Worm (Caenorhabditis elegans) whole organism, midembryonic: ENCODE results near the gene agxt-1.

ENCODE experiments used
- T22C8.4 ChIP-seq: fragments of 200-800 bp; sonication (Bioruptor generic); IDR thresholded peaks from 2 replicates; pipeline ENCODE4 v1.3.6; 2022; ENCODE audit warnings: missing genetic modification characterization, missing compliant biosample characterization
- flt-1 ChIP-seq: fragments of 200-800 bp; sonication (Bioruptor generic); IDR thresholded peaks from 2 replicates; pipeline ENCODE4 v1.3.6; 2022; ENCODE audit warnings: missing genetic modification characterization, missing compliant biosample characterization
- klf-2 ChIP-seq: fragments of 200-800 bp; sonication (Bioruptor generic); conservative IDR thresholded peaks from 2 replicates; pipeline ENCODE4 v1.3.6; 2022; ENCODE audit warnings: missing genetic modification reagents, missing genetic modification characterization, missing compliant biosample characterization
- med-1 ChIP-seq: sonication (generic microtip); optimal IDR thresholded peaks from 2 replicates; lab custom pipeline; 2017; ENCODE audit warnings: missing genetic modification characterization, mild to moderate bottlenecking, missing compliant biosample characterization, antibody characterized with exemption, missing genetic modification reagents; ENCODE audit not compliant: insufficient read depth
- ref-1 ChIP-seq: fragments of 200-800 bp; sonication (Bioruptor generic); conservative IDR thresholded peaks from 2 replicates; pipeline ENCODE4 v1.3.6; 2022; ENCODE audit warnings: missing genetic modification reagents, missing genetic modification characterization, missing compliant biosample characterization
- tab-1 ChIP-seq: fragments of 200-800 bp; sonication (Bioruptor generic); IDR thresholded peaks from 2 replicates; pipeline ENCODE4 v1.3.6; 2022; ENCODE audit warnings: missing genetic modification characterization, missing compliant biosample characterization
- ztf-23 ChIP-seq: fragments of 200-800 bp; sonication (Bioruptor generic); IDR thresholded peaks from 2 replicates; pipeline ENCODE4 v1.3.6; 2022; ENCODE audit warnings: missing genetic modification reagents, missing genetic modification characterization, missing compliant biosample characterization
- ztf-29 ChIP-seq: fragments of 200-800 bp; sonication (Bioruptor generic); IDR thresholded peaks from 2 replicates; pipeline ENCODE4 v1.3.6; 2022; ENCODE audit warnings: missing genetic modification reagents, missing genetic modification characterization, missing compliant biosample characterization

DNA sequence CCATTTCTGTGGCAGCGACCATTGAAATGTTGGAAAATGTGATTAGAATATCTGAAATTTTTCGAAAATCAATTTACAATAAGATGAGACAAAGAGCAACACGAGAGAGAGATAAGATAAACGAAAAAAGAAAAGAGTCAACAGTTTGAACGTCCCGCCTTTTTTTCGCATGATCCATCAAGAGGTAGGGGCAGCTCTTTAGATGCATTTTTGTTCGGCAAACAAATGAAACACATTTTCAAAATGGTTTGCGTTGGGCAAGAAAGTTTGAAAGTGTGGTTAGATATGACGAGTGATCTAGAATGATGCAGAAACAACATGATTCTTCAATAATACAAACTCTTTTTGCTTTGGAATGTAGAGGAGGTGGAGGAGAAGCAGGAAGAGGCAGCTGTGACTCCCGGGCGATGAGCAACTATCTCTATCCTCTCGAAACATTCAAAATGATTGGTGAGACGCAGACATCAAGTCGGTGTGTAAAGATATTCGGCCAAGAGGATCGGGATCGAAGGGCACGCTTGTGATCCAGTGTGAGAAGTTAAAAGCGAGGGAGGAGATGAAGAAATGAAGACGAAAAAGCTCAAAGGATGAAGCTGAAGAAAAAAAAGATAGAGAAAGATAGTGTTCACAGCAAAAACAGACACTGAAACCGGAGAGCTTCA lies 802 bp upstream of the agxt-1 start, which contains the start of gene F46C5.6:
- TF ChIP-seq T22C8.4 (GFP tag; lab: Robert Waterston, UW), result no peak
- no peak for TF ChIP-seq med-1 (GFP tag; lab: Kevin White, UChicago)
- no peak for TF ChIP-seq tab-1 (GFP tag; lab: Robert Waterston, UW)
- TF ChIP-seq ztf-23 (GFP tag; lab: Robert Waterston, UW), result no peak
- no peak for TF ChIP-seq klf-2 (GFP tag; lab: Robert Waterston, UW)
- no peak for TF ChIP-seq ref-1
- no peak for TF ChIP-seq ztf-29 (GFP tag; lab: Robert Waterston, UW)
- no peak for TF ChIP-seq flt-1
